Worm (Caenorhabditis elegans): ENCODE results near the gene rpap-2.

rpap-2 gene

DNA sequence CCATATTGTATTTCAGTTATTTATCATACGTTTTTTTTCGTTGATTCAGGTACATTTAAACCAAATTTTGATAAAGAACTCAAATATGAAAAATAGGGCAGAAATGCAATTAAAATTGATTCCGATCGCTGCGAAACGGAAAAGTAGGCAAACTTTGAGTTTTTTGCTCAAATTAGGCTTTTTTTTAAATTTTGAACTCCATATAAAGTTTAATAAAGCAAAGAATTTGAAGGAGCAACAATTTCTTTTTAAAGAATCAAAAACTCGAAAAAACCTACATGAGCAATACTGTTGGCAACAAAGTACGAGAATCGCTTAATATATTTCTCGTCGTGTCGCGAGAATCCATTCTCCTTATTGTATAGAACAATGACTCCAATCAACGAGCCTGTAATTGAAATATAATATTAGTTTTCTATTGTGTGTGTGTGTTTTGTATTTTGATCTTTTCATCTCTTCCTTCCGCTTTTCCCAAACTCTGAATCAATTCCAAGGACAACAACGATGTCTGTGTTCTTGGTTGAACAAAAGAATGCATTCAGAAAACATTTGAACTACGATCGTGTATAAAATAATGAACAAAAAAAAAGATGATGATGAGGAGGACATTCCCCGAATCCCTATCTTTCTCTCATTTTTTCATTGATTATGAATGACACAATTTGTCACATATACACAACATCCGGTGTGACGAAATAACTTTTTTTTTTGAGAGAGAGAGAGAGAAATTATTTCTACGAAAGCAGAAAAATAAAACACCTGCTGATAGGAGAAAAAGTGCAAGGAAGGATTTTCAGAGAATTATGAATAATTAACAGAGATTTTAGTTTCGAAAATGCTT is 11.0 kb downstream of the rpap-2 start (continued):
- TF ChIP-seq Y55F3AM.14 (GFP tag; optimal IDR thresholded peaks at IDR 0.05) (peak; percentile 55), lsy-2 (tag; optimal IDR thresholded peaks at IDR 0.05) (peak in 1 of 2 experiments; percentile 36), lin-11 (tag; optimal IDR thresholded peaks at IDR 0.05) (no peak), lin-39 (tag; optimal IDR thresholded peaks at IDR 0.05) (no peak)

DNA sequence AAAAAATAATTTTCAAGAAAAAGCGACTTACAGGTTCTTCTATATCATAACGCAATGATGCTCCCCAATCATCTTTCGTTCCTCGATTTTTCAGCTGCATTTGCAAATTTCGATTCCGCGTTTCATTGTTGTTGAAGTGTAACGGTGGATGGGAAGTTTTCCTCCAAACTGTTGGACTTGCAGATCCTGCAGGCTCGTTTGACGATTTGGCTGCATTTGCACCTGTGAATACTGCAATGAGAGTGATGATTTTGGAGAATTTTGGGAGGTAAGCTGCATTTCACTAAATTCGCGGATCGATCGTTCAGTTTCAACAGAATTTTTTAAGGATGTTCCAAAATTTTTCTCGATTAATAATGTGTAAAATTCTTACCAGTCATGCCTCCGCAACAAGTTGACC is 13.1 kb downstream of the rpap-2 start:
- TF ChIP-seq alr-1 (tag; optimal IDR thresholded peaks at IDR 0.05) (no peak), ama-1 (optimal IDR thresholded peaks at IDR 0.05) (no peak), nhr-237 (tag; optimal IDR thresholded peaks at IDR 0.05) (no peak), sem-4 (tag; optimal IDR thresholded peaks at IDR 0.05) (no peak), skn-1 (tag; optimal IDR thresholded peaks at IDR 0.05) (no peak), lsy-2 (tag; optimal IDR thresholded peaks at IDR 0.05) (no peak), dmd-4 (tag; optimal IDR thresholded peaks at IDR 0.05) (no peak), egl-27 (tag; optimal IDR thresholded peaks at IDR 0.05) (no peak), lin-11 (tag; optimal IDR thresholded peaks at IDR 0.05) (no peak), ztf-11 (tag; optimal IDR thresholded peaks at IDR 0.05) (no peak), nhr-77 (tag; optimal IDR thresholded peaks at IDR 0.05) (no peak), lin-39 (tag; optimal IDR thresholded peaks at IDR 0.05) (no peak), elt-3 (tag; optimal IDR thresholded peaks at IDR 0.05) (no peak)

DNA sequence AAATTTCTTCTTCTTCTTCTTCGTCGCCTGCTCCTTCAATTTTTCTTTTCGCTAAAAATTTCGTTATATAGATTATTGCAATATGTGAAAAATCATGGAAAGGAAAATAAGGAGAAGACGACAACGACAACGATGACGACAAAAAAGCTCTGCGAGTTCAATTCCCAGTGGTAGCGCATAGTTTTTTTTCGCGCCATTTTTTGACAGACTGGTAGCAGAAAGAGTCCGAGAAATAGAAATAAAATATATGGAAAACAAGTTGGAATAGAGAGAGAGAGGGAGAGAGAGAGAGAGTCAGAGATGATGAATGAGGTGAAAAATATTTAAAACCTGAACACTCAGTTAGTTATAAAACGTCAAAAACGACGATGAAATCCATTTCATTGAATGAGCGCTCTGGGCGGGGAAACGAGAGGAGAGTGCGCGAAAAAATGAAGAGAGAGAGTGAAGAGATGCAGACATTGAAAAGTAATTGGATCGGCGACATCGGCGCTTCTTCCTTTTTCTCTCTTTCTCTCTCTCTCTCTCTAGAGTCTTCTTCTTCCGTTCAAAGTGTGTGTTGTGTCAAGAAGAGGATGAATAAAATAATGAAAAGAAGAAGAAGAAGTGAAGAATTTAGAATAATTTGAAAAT is 14.2 kb downstream of the rpap-2 start, which contains the start of gene pde-2:
TSS of gene pde-2 (minus strand) at position 51 of the 633 bp plus-strand sequence.
- peak; percentile 50 for TF ChIP-seq unc-55 (GFP tag; optimal IDR thresholded peaks at IDR 0.05)
- no peak for TF ChIP-seq R02D3.7 (tag; optimal IDR thresholded peaks at IDR 0.05)
- TF ChIP-seq gmeb-1 (tag; optimal IDR thresholded peaks at IDR 0.05) = no peak
- peak in 1 of 2 experiments; percentile 16 for TF ChIP-seq mdl-1 (tag; optimal IDR thresholded peaks at IDR 0.05)
- TF ChIP-seq zag-1 (tag; optimal IDR thresholded peaks at IDR 0.05) = peak; percentile 75
- TF ChIP-seq ztf-4 (tag; optimal IDR thresholded peaks at IDR 0.05) = peak; percentile 37
- TF ChIP-seq nhr-6 (tag; optimal IDR thresholded peaks at IDR 0.05) = peak; percentile 61
- peak; percentile 11 for TF ChIP-seq lin-13 (GFP tag; optimal IDR thresholded peaks at IDR 0.05)
- peak; percentile 38 for TF ChIP-seq nhr-25 (tag; optimal IDR thresholded peaks at IDR 0.05)
- TF ChIP-seq lin-39 (tag; optimal IDR thresholded peaks at IDR 0.05) = no peak
- TF ChIP-seq fos-1 (tag; optimal IDR thresholded peaks at IDR 0.05) = peak; percentile 36
- TF ChIP-seq sma-9 (GFP tag; optimal IDR thresholded peaks at IDR 0.05) = peak; percentile 74
- no peak for TF ChIP-seq sma-9 (tag; optimal IDR thresholded peaks at IDR 0.05)
- TF ChIP-seq sma-3 (GFP tag; optimal IDR thresholded peaks at IDR 0.05) = peak; percentile 6
- TF ChIP-seq lsy-2 (tag; optimal IDR thresholded peaks at IDR 0.05) = peak in 1 of 2 experiments; percentile 69
- TF ChIP-seq alr-1 (tag; optimal IDR thresholded peaks at IDR 0.05) = no peak
- peak; percentile 76 for TF ChIP-seq sem-4 (tag; optimal IDR thresholded peaks at IDR 0.05)
- TF ChIP-seq Y55F3AM.14 (GFP tag; optimal IDR thresholded peaks at IDR 0.05) = peak; percentile 12
- peak; percentile 74 for TF ChIP-seq nhr-129 (tag; optimal IDR thresholded peaks at IDR 0.05)
- TF ChIP-seq F13H6.1 (tag; optimal IDR thresholded peaks at IDR 0.05) = peak; percentile 68
- peak; percentile 81 for TF ChIP-seq C34F6.9 (tag; optimal IDR thresholded peaks at IDR 0.05)
- peak; percentile 61 for TF ChIP-seq snpc-4 (tag; optimal IDR thresholded peaks at IDR 0.05)
- TF ChIP-seq crh-2 (tag; optimal IDR thresholded peaks at IDR 0.05) = peak; percentile 77
- TF ChIP-seq nhr-237 (tag; optimal IDR thresholded peaks at IDR 0.05) = no peak
- no peak for TF ChIP-seq skn-1 (tag; optimal IDR thresholded peaks at IDR 0.05)

DNA sequence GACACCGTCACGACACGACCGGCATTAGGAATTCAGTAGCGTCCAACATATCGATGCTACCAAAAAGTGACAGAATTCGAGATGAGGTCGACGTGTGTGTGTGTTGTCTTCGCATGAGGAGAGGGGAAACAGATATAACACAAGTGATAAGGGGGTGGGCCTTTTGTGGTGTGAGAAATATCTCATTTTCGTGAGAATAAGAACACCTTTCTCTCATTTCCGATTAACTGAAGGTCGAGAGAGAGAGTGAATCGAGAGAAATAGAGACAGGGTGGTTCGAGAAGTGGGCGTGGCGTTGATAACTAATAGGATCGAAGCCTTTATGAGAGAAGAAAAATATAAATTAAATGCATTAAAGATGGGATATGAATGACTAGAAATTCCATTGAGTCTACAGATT is 15.4 kb downstream of the rpap-2 start:
- TF ChIP-seq ZK546.5 (tag; optimal IDR thresholded peaks at IDR 0.05) (no peak), nhr-10 (tag; optimal IDR thresholded peaks at IDR 0.05) (no peak), peb-1 (tag; optimal IDR thresholded peaks at IDR 0.05) (no peak), elt-3 (tag; optimal IDR thresholded peaks at IDR 0.05) (no peak), nhr-23 (tag; optimal IDR thresholded peaks at IDR 0.05) (no peak), unc-62 (GFP tag; optimal IDR thresholded peaks at IDR 0.05) (no peak), nhr-11 (tag; optimal IDR thresholded peaks at IDR 0.05) (no peak), gmeb-1 (tag; optimal IDR thresholded peaks at IDR 0.05) (no peak), C34F6.9 (tag; optimal IDR thresholded peaks at IDR 0.05) (no peak), skn-1 (tag; optimal IDR thresholded peaks at IDR 0.05) (no peak), Y55F3AM.14 (GFP tag; optimal IDR thresholded peaks at IDR 0.05) (no peak), nhr-25 (tag; optimal IDR thresholded peaks at IDR 0.05) (peak; percentile 41), elt-1 (tag; optimal IDR thresholded peaks at IDR 0.05) (no peak), nhr-12 (tag; optimal IDR thresholded peaks at IDR 0.05) (no peak), snpc-4 (tag; optimal IDR thresholded peaks at IDR 0.05) (no peak), sma-3 (GFP tag; optimal IDR thresholded peaks at IDR 0.05) (peak; percentile 34), lin-11 (tag; optimal IDR thresholded peaks at IDR 0.05) (no peak), sem-4 (tag; optimal IDR thresholded peaks at IDR 0.05) (no peak), fos-1 (tag; optimal IDR thresholded peaks at IDR 0.05) (no peak), mdl-1 (tag; optimal IDR thresholded peaks at IDR 0.05) (no peak), ztf-4 (tag; optimal IDR thresholded peaks at IDR 0.05) (no peak), lin-13 (GFP tag; optimal IDR thresholded peaks at IDR 0.05) (no peak), unc-39 (tag; optimal IDR thresholded peaks at IDR 0.05) (no peak), ceh-82 (tag; optimal IDR thresholded peaks at IDR 0.05) (no peak), sma-9 (GFP tag; optimal IDR thresholded peaks at IDR 0.05) (peak; percentile 37), sma-9 (tag; optimal IDR thresholded peaks at IDR 0.05) (no peak), zag-1 (tag; optimal IDR thresholded peaks at IDR 0.05) (no peak), aly-2 (tag; optimal IDR thresholded peaks at IDR 0.05) (no peak), lsy-2 (tag; optimal IDR thresholded peaks at IDR 0.05) (no peak)

Measured in whole organism, L2 larva.